Worm (Caenorhabditis elegans): ENCODE data around the gene ugt-42.

ce11 chrV:597823-598222 lies 49.2 kb upstream of the ugt-42 start:
- no peak for TF ChIP-seq nhr-28 (tag; optimal IDR thresholded peaks at IDR 0.05)
- no peak for TF ChIP-seq ztf-4 (tag; optimal IDR thresholded peaks at IDR 0.05)
- TF ChIP-seq elt-1 (tag; optimal IDR thresholded peaks at IDR 0.05) = peak; percentile 85
- no peak for TF ChIP-seq pha-4 (tag; optimal IDR thresholded peaks at IDR 0.05)
- TF ChIP-seq egl-27 (tag; optimal IDR thresholded peaks at IDR 0.05) = no peak
- no peak for TF ChIP-seq elt-2 (tag; optimal IDR thresholded peaks at IDR 0.05)
- no peak for TF ChIP-seq skn-1 (tag; optimal IDR thresholded peaks at IDR 0.05)
- TF ChIP-seq lin-15B (tag; optimal IDR thresholded peaks at IDR 0.05) = no peak
- TF ChIP-seq aly-2 (tag; optimal IDR thresholded peaks at IDR 0.05) = no peak
- no peak for TF ChIP-seq nhr-76 (tag; optimal IDR thresholded peaks at IDR 0.05)
- TF ChIP-seq snpc-4 (tag; optimal IDR thresholded peaks at IDR 0.05) = no peak
